Fruit fly (Drosophila melanogaster) whole organism, prepupa: ENCODE measurements around the gene chinmo.

ENCODE experiments used
- Eip93F ChIP-seq: fragments of 200-800 bp; sonication (Bioruptor generic); optimal IDR thresholded peaks from 2 replicates; lab custom pipeline; 2016; ENCODE audit warnings: missing biosample characterization, mild to moderate bottlenecking, missing genetic modification characterization
- esn ChIP-seq: fragments of 200-800 bp; sonication (Bioruptor generic); optimal IDR thresholded peaks from 2 replicates; lab custom pipeline; 2016; ENCODE audit warnings: missing biosample characterization, mild to moderate bottlenecking, missing genetic modification characterization, moderate library complexity

- no peak for TF ChIP-seq Eip93F (GFP tag; lab: Kevin White, UChicago)
- TF ChIP-seq esn (GFP tag; lab: Kevin White, UChicago): no peak
Observed at dm6 chr2L:1628502-1628864, 22.6 kb upstream of the chinmo start.
